Fruit fly (Drosophila melanogaster): ENCODE results near the gene Sgs8.
A peak's percentile ranks its signal among the peaks of the same experiment; 100 is the strongest.
"Not testable (repeated sequence)": the region's sequence is repeated elsewhere in the genome, so short reads cannot be mapped to it uniquely, and the experiment has no call there.

Gene Sgs8

DNA sequence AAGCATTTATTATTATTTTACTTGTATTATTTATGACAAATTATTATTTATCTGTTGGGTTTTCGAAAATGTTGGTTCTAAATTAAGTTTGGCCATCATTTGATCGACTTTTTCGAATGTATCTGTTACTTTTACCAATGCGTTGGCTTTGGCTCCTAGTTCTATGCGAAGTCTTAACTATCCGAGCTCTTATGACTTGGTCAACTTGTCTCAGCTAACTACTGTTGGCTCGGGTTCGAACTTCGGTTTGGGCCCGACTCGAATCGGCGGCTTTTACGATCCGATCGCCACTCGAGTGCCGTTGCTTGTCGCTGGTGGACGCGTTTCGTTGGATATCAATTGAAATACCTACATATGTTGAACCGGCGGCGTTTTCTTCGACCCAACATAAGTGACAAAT, 4.2 kb upstream of the Sgs8 start, which contains the start of gene CG7512:
TSS of gene CG7512 (plus strand) at position 301 of the 400 bp plus-strand sequence.
- TF ChIP-seq usp (GFP tag; optimal IDR thresholded peaks at IDR 0.05), result no peak
- TF ChIP-seq CTCF (GFP tag; optimal IDR thresholded peaks at IDR 0.05), result no peak
- TF ChIP-seq CG16815 (GFP tag; optimal IDR thresholded peaks at IDR 0.05), result no peak
- no peak for TF ChIP-seq MBD-R2 (GFP tag; IDR thresholded peaks at IDR 0.05)
- TF ChIP-seq CG8765 (GFP tag; IDR thresholded peaks at IDR 0.05), result no peak
- TF ChIP-seq ssp (GFP tag; IDR thresholded peaks at IDR 0.05), result no peak
- peak; percentile 80 for TF ChIP-seq Deaf1 (tag; optimal IDR thresholded peaks at IDR 0.05)
- TF ChIP-seq CG18011 (GFP tag; optimal IDR thresholded peaks at IDR 0.05), result no peak
- no peak for TF ChIP-seq CG32772 (GFP tag; IDR thresholded peaks at IDR 0.05)
- no peak for TF ChIP-seq CG16779 (GFP tag; IDR thresholded peaks at IDR 0.05)
- TF ChIP-seq crol (GFP tag; IDR thresholded peaks at IDR 0.05), result no peak
- TF ChIP-seq stwl (tag; optimal IDR thresholded peaks at IDR 0.05), result no peak
- no peak for TF ChIP-seq pfk (GFP tag; optimal IDR thresholded peaks at IDR 0.05)
- peak; percentile 15 for TF ChIP-seq Med (GFP tag)
- TF ChIP-seq CG30020 (tag; optimal IDR thresholded peaks at IDR 0.05), result no peak
- no peak for TF ChIP-seq CG10209 (GFP tag; optimal IDR thresholded peaks at IDR 0.05)
- TF ChIP-seq chinmo (GFP tag; IDR thresholded peaks at IDR 0.05; ENCODE audit: partially characterized antibody), result 0 out of 4 replicates have a peak, but pooled peaks have one; percentile 26
- no peak for TF ChIP-seq Fer3 (tag; optimal IDR thresholded peaks at IDR 0.05)

DNA sequence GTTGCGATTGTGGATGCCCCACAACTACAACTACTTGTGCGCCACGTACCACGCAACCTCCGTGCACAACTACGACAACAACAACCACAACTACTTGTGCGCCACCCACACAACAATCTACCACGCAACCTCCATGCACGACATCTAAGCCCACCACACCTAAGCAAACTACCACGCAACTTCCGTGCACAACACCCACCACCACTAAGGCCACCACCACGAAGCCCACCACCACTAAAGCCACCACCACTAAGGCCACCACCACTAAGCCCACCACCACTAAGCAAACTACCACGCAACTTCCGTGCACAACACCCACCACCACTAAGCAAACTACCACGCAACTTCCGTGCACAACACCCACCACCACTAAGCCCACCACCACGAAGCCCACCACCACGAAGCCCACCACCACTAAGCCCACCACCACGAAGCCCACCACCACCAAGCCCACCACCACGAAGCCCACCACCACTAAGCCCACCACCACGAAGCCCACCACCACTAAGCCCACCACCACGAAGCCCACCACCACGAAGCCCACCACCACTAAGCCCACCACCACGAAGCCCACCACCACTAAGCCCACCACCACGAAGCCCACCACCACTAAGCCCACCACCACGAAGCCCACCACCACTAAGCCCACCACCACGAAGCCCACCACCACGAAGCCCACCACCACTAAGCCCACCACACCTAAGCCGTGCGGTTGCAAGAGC, 3.3 kb upstream of the Sgs8 start:
- TF ChIP-seq CG17829 (tag; optimal IDR thresholded peaks at IDR 0.05) (peak; percentile 20), Dbx (GFP tag; IDR thresholded peaks at IDR 0.05) (0 out of 3 replicates have a peak, but pooled peaks have one; percentile 10), Sry-β (GFP tag; optimal IDR thresholded peaks at IDR 0.05) (peak; percentile 16), CG17912 (GFP tag; optimal IDR thresholded peaks at IDR 0.05) (peak; percentile 53), CG14050 (GFP tag; IDR thresholded peaks at IDR 0.05) (peak; percentile 15; the same call in 1 of the 3 replicates), MTF-1 (GFP tag; optimal IDR thresholded peaks at IDR 0.05; ENCODE audit: borderline replicate concordance) (peak; percentile 35), lov (GFP tag; IDR thresholded peaks at IDR 0.05) (0 out of 3 replicates have a peak, but pooled peaks have one; percentile 18), CG11456 (GFP tag; IDR thresholded peaks at IDR 0.05) (0 out of 3 replicates have a peak, but pooled peaks have one; percentile 7), CG17328 (GFP tag; IDR thresholded peaks at IDR 0.05) (peak; percentile 22; the same call in 1 of the 2 replicates), Nf-YA (GFP tag; IDR thresholded peaks at IDR 0.05) (peak; percentile 16; the same call in 1 of the 2 replicates), CG34376 (GFP tag; optimal IDR thresholded peaks at IDR 0.05) (peak; percentile 34), wek (GFP tag; optimal IDR thresholded peaks at IDR 0.05) (peak; percentile 14), Awh (GFP tag; IDR thresholded peaks at IDR 0.05) (0 out of 2 replicates have a peak, but pooled peaks have one; percentile 40), pan (GFP tag; optimal IDR thresholded peaks at IDR 0.05 in 1 of 2, IDR thresholded peaks at IDR 0.05 in 1 of 2) (peak in 1 of 2 experiments; percentile 16), dmrt99B (tag; optimal IDR thresholded peaks at IDR 0.05) (peak; percentile 13), kni (GFP tag; optimal IDR thresholded peaks at IDR 0.05) (peak; percentile 88), Nf-YC (tag; optimal IDR thresholded peaks at IDR 0.05) (peak; percentile 42), CG10431 (GFP tag; optimal IDR thresholded peaks at IDR 0.05) (peak; percentile 53), CG8924 (tag; optimal IDR thresholded peaks at IDR 0.05) (peak; percentile 17), Hr39 (optimal IDR thresholded peaks at IDR 0.05) (peak; percentile 48), Sox100B (GFP tag; optimal IDR thresholded peaks at IDR 0.05) (peak; percentile 29), Med (GFP tag) (peak; percentile 58), seq (GFP tag; IDR thresholded peaks at IDR 0.05) (peak; percentile 80; the same call in 1 of the 2 replicates), CG4328 (GFP tag; optimal IDR thresholded peaks at IDR 0.05) (peak; percentile 53), gce (GFP tag; IDR thresholded peaks at IDR 0.05) (peak; percentile 52; the same call in 2 of the 3 replicates), nerfin-1 (tag; optimal IDR thresholded peaks at IDR 0.05) (peak; percentile 58), CG33557 (GFP tag; optimal IDR thresholded peaks at IDR 0.05) (peak; percentile 66), fd64A (GFP tag; optimal IDR thresholded peaks at IDR 0.05) (peak; percentile 35), CG13424 (tag; optimal IDR thresholded peaks at IDR 0.05) (peak; percentile 39), CG15601 (tag; optimal IDR thresholded peaks at IDR 0.05) (peak; percentile 54)
- TF ChIP-seq lov, pan (optimal IDR thresholded peaks at IDR 0.05): not testable (repeated sequence)
